Worm (Caenorhabditis elegans) whole organism, early embryonic: ENCODE measurements around the gene zfp-3.

Experiments used
- B0310.2 ChIP-seq: sonication (generic microtip); optimal IDR thresholded peaks from 2 replicates; lab custom pipeline; 2016; ENCODE audit warnings: mild to moderate bottlenecking, missing genetic modification characterization, missing compliant biosample characterization
- F13C5.2 ChIP-seq: sonication (generic microtip); optimal IDR thresholded peaks from 2 replicates; lab custom pipeline; 2017; ENCODE audit warnings: mild to moderate bottlenecking, missing genetic modification characterization, inconsistent platforms, missing compliant biosample characterization
- aly-1 ChIP-seq: sonication (generic microtip); optimal IDR thresholded peaks from 2 replicates; lab custom pipeline; 2016; ENCODE audit warnings: missing genetic modification characterization, missing compliant biosample characterization
- ama-1 ChIP-seq: fragments of 150-350 bp; optimal IDR thresholded peaks from 2 replicates; lab custom pipeline; 2014
- ceh-13 ChIP-seq: fragments of 200-800 bp; sonication (Bioruptor generic); optimal IDR thresholded peaks from 2 replicates; lab custom pipeline; 2018; ENCODE audit warnings: mild to moderate bottlenecking, missing genetic modification characterization, missing compliant biosample characterization
- flt-1 ChIP-seq: fragments of 200-800 bp; sonication (Bioruptor generic); IDR thresholded peaks from 2 replicates; pipeline ENCODE4 v1.3.6; 2022; ENCODE audit warnings: missing genetic modification characterization, missing compliant biosample characterization
- hnd-1 ChIP-seq: sonication (generic microtip); optimal IDR thresholded peaks from 2 replicates; lab custom pipeline; 2016; ENCODE audit warnings: missing genetic modification characterization, missing compliant biosample characterization
- pes-1 ChIP-seq: fragments of 200-800 bp; sonication (Bioruptor generic); IDR thresholded peaks from 2 replicates; pipeline ENCODE4 v1.3.6; 2022; ENCODE audit warnings: missing genetic modification reagents, missing genetic modification characterization, missing compliant biosample characterization
- tbx-37 ChIP-seq: fragments of 200-800 bp; sonication (Bioruptor generic); conservative IDR thresholded peaks from 2 replicates; pipeline ENCODE4 v1.3.6; 2022; ENCODE audit warnings: missing genetic modification reagents, missing genetic modification characterization, missing compliant biosample characterization

DNA sequence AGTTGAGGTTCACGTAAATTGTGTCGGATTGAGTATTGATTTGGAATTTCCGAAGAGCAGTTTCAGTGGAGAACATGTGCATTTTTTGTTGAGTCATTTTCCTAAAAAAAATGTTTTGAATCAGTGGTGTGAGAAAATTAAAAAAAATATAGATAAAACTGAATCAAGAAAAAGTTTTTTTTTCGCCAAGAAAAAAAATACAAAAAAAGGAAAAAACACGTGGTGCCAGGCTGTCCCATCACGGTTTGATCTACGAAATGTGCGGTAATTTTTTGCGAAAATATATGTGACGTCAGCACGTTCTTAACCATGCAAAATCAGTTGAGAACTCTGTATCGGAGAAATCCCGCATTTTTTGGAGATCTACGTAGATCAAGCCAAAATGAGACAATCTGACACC, 52.6 kb downstream of the zfp-3 start, which contains the start of gene F56C3.9:
- TF ChIP-seq hnd-1 (tag; lab: Kevin White, UChicago), result no peak
- no peak for TF ChIP-seq aly-1 (tag; lab: Kevin White, UChicago)
- TF ChIP-seq B0310.2 (tag; lab: Kevin White, UChicago), result no peak
- no peak for TF ChIP-seq ama-1 (lab: Kevin White, UChicago)
- TF ChIP-seq F13C5.2 (tag; lab: Kevin White, UChicago), result no peak
- TF ChIP-seq pes-1, result no peak
- TF ChIP-seq flt-1 (GFP tag; lab: Robert Waterston, UW), result no peak
- TF ChIP-seq ceh-13 (GFP tag; lab: Kevin White, UChicago), result no peak
- no peak for TF ChIP-seq tbx-37
